Worm (Caenorhabditis elegans): ENCODE results near the gene ire-1.

DNA sequence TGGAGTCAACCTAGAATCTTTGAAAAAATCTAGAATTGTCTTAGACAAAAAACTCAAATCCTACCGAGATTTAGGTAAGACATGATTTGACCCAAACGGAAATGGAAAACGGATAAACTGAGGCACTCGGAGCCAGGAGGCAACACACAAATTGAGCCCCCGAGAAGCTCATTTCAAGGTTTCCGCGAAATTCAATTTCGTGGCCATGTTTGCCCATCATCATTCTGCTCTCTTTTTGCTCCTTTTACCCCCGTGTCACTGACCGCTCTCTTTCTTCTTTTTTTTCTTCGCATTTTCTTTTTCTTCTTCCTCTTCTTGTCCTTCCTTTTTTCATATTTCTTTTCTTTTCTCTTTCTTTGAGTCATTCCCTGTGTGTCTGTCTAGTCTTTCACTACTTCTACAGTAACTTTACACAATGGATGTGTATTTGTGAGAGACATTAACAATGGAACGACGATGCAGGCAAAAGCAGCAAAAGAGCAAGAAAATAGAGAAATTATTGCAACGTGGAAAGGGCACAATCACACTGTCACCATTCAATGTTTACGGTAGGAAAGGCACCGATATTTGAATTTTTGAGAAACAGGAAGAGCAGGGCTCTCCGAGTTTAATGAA is 28.1 kb upstream of the ire-1 start:
- no peak for TF ChIP-seq nhr-12 (tag; optimal IDR thresholded peaks at IDR 0.05)
- TF ChIP-seq elt-1 (tag; optimal IDR thresholded peaks at IDR 0.05; ENCODE audit: borderline replicate concordance, insufficient read depth), result no peak
- TF ChIP-seq M03D4.4 (tag; optimal IDR thresholded peaks at IDR 0.05), result no peak
- TF ChIP-seq snpc-4 (tag; optimal IDR thresholded peaks at IDR 0.05), result no peak
- TF ChIP-seq ztf-11 (tag; optimal IDR thresholded peaks at IDR 0.05), result no peak
- TF ChIP-seq ceh-39 (tag; optimal IDR thresholded peaks at IDR 0.05), result no peak
- no peak for TF ChIP-seq lin-13 (tag; optimal IDR thresholded peaks at IDR 0.05)
